Worm (Caenorhabditis elegans) whole organism, L4 larva: ENCODE results near the gene Y27F2A.11.

Source experiments
- ceh-20 ChIP-seq: fragments of 200-800 bp; sonication (Bioruptor generic); IDR thresholded peaks from 2 replicates; pipeline ENCODE4 v1.3.6; 2022; ENCODE audit warnings: missing genetic modification reagents, missing genetic modification characterization, missing compliant biosample characterization
- ctbp-1 ChIP-seq: fragments of 200-800 bp; sonication (Bioruptor generic); IDR thresholded peaks from 2 replicates; pipeline ENCODE4 v1.3.6; 2022; ENCODE audit warnings: missing genetic modification reagents, missing genetic modification characterization, missing compliant biosample characterization
- fkh-10 ChIP-seq: fragments of 150-350 bp; optimal IDR thresholded peaks from 2 replicates; lab custom pipeline; 2014; ENCODE audit warnings: missing biosample characterization, missing genetic modification reagents, missing genetic modification characterization
- lsy-2 ChIP-seq, 2 experiments: fragments of 150-350 bp in 1 of 2; sonication (generic microtip) in 1 of 2; optimal IDR thresholded peaks; 2 replicates each; lab custom pipeline; 2014 to 2017; ENCODE audit warnings: missing biosample characterization in 2 of 2, missing genetic modification characterization in 2 of 2
- nhr-237 ChIP-seq: sonication (generic microtip); optimal IDR thresholded peaks from 2 replicates; lab custom pipeline; 2017; ENCODE audit warnings: missing biosample characterization, missing genetic modification characterization
- nhr-25 ChIP-seq: sonication (generic microtip); optimal IDR thresholded peaks from 2 replicates; lab custom pipeline; 2017; ENCODE audit warnings: missing genetic modification characterization, mild to moderate bottlenecking, missing compliant biosample characterization, antibody characterized with exemption, moderate library complexity, borderline replicate concordance; ENCODE audit not compliant: insufficient read depth
- nhr-76 ChIP-seq: fragments of 150-350 bp; optimal IDR thresholded peaks from 2 replicates; lab custom pipeline; 2014; ENCODE audit warnings: missing biosample characterization, missing genetic modification characterization
- pha-4 ChIP-seq, 2 experiments: fragments of 150-350 bp in 1 of 2; fragments of 200-800 bp in 1 of 2; sonication (Bioruptor generic) in 1 of 2; IDR thresholded peaks in 1 of 2; optimal IDR thresholded peaks in 1 of 2; 2 replicates each; pipeline versions ENCODE4 v1.3.6 to Lab custom; 2014 to 2022; ENCODE audit warnings: missing genetic modification characterization in 2 of 2, missing genetic modification reagents in 2 of 2, missing biosample characterization in 1 of 2, missing compliant biosample characterization in 1 of 2
- sdz-12 ChIP-seq: fragments of 200-800 bp; sonication (Bioruptor generic); optimal IDR thresholded peaks from 2 replicates; lab custom pipeline; 2018; ENCODE audit warnings: mild to moderate bottlenecking, missing genetic modification characterization, missing compliant biosample characterization

DNA sequence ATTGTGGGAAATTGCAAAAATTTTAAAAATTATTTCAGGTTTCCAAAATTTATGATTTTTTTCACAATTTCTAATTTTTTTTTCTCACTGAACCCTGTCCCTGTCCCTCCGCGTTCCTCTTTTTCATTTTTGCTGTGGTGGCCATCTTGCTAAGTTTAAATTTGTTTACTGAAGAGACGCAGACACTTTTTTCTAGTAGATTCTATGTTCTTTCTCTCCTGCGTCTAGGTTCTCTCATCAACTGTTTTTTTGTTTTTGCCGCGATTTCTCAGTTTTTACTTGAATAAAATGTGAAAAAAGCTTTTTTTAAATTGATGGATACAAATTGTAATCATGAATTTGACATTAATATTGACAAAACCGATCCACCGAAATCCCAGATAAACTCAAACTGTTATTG, 20.1 kb downstream of the Y27F2A.11 start, which contains the start of gene ZC239.6:
- TF ChIP-seq nhr-76 (tag; lab: Kevin White, UChicago) (no peak), ctbp-1 (no peak), pha-4 (GFP tag; IDR thresholded peaks at IDR 0.05; lab: Robert Waterston, UW) (no peak), pha-4 (tag; optimal IDR thresholded peaks at IDR 0.05; lab: Kevin White, UChicago) (peak; percentile 22), fkh-10 (GFP tag; lab: Kevin White, UChicago) (no peak), nhr-237 (tag; lab: Kevin White, UChicago) (no peak), nhr-25 (tag; lab: Kevin White, UChicago) (no peak), lsy-2 (tag; optimal IDR thresholded peaks at IDR 0.05; lab: Kevin White, UChicago) (no peak), ceh-20 (GFP tag; lab: Robert Waterston, UW) (no peak), sdz-12 (GFP tag; lab: Kevin White, UChicago) (no peak)
